Fruit fly (Drosophila melanogaster): ENCODE data around the gene SrpRbeta.

- no peak for TF ChIP-seq CG13204 (GFP tag; optimal IDR thresholded peaks at IDR 0.05)
- no peak for TF ChIP-seq Snoo (tag; optimal IDR thresholded peaks at IDR 0.05)
- TF ChIP-seq D1 (tag; optimal IDR thresholded peaks at IDR 0.05), result no peak
- no peak for TF ChIP-seq fd96Ca (GFP tag; IDR thresholded peaks at IDR 0.05)
- TF ChIP-seq CG15710 (tag; optimal IDR thresholded peaks at IDR 0.05), result no peak
- TF ChIP-seq CG17806 (tag; optimal IDR thresholded peaks at IDR 0.05), result no peak
Observed at dm6 chr3L:8688694-8689291, 31.2 kb downstream of the SrpRbeta start.
